Fruit fly (Drosophila melanogaster) whole organism, embryonic: Measurements from ENCODE around the gene usp.

Source experiments
- Bgb ChIP-seq: fragments of 200-800 bp; sonication (Bioruptor generic); IDR thresholded peaks from 2 replicates; pipeline ENCODE4 v1.3.6; 2022; ENCODE audit warnings: missing biosample characterization, missing genetic modification characterization; ENCODE audit not compliant: partially characterized antibody
- CG10366 ChIP-seq: fragments of 200-800 bp; sonication (Bioruptor generic); IDR thresholded peaks from 2 replicates; pipeline ENCODE4 v1.3.6; 2022; ENCODE audit warnings: missing biosample characterization, missing genetic modification characterization
- CG12219 ChIP-seq: fragments of 200-800 bp; sonication (Bioruptor generic); optimal IDR thresholded peaks from 3 replicates; lab custom pipeline; 2018; ENCODE audit warnings: missing biosample characterization, mild to moderate bottlenecking, missing genetic modification characterization
- CG13424 ChIP-seq: fragments of 200-800 bp; sonication (Bioruptor generic); optimal IDR thresholded peaks from 2 replicates; lab custom pipeline; 2019; ENCODE audit warnings: missing biosample characterization, mild to moderate bottlenecking, missing genetic modification characterization, moderate library complexity
- CG14441 ChIP-seq: fragments of 200-800 bp; sonication (Bioruptor generic); IDR thresholded peaks from 2 replicates; pipeline ENCODE4 v1.3.6; 2022; ENCODE audit warnings: missing biosample characterization, missing genetic modification characterization
- CG14965 ChIP-seq: fragments of 200-800 bp; sonication (Bioruptor generic); optimal IDR thresholded peaks from 2 replicates; lab custom pipeline; 2016; ENCODE audit warnings: missing biosample characterization, missing genetic modification characterization, borderline replicate concordance
- CG15514 ChIP-seq: fragments of 200-800 bp; sonication (Bioruptor generic); optimal IDR thresholded peaks from 3 replicates; lab custom pipeline; 2017; ENCODE audit warnings: missing biosample characterization, missing genetic modification characterization, mild to moderate bottlenecking, moderate library complexity, missing genetic modification reagents
- CG17186 ChIP-seq: fragments of 200-800 bp; sonication (Bioruptor generic); optimal IDR thresholded peaks from 3 replicates; lab custom pipeline; 2017; ENCODE audit warnings: missing biosample characterization, missing genetic modification reagents, missing genetic modification characterization
- CG17361 ChIP-seq: fragments of 200-800 bp; sonication (Bioruptor generic); IDR thresholded peaks from 3 replicates; pipeline ENCODE4 v1.3.6; 2022; ENCODE audit warnings: missing biosample characterization, missing genetic modification characterization
- CG3065 ChIP-seq: fragments of 200-800 bp; sonication (Bioruptor generic); optimal IDR thresholded peaks from 2 replicates; lab custom pipeline; 2016; ENCODE audit warnings: missing biosample characterization, missing genetic modification characterization
- CG32532 ChIP-seq: fragments of 200-800 bp; sonication (Bioruptor generic); IDR thresholded peaks from 2 replicates; pipeline ENCODE4 v1.3.6; 2022; ENCODE audit warnings: missing biosample characterization, missing genetic modification characterization
- CG3995 ChIP-seq: fragments of 200-800 bp; sonication (Bioruptor generic); optimal IDR thresholded peaks from 3 replicates; lab custom pipeline; 2016; ENCODE audit warnings: missing biosample characterization, missing genetic modification characterization
- CG43689 ChIP-seq: fragments of 200-800 bp; sonication (Bioruptor generic); IDR thresholded peaks from 2 replicates; pipeline ENCODE4 v1.3.6; 2022; ENCODE audit warnings: missing biosample characterization, missing genetic modification characterization
- CG6272 ChIP-seq: fragments of 200-800 bp; sonication (Bioruptor generic); IDR thresholded peaks from 2 replicates; pipeline ENCODE4 v1.3.6; 2022; ENCODE audit warnings: missing biosample characterization, missing genetic modification characterization
- CG8089 ChIP-seq: fragments of 200-800 bp; sonication (Bioruptor generic); optimal IDR thresholded peaks from 3 replicates; lab custom pipeline; 2016; ENCODE audit warnings: missing biosample characterization, missing genetic modification characterization
- CG8359 ChIP-seq: fragments of 200-800 bp; sonication (Bioruptor generic); optimal IDR thresholded peaks from 2 replicates; lab custom pipeline; 2017; ENCODE audit warnings: missing biosample characterization, mild to moderate bottlenecking, missing genetic modification characterization, borderline replicate concordance
- Deaf1 ChIP-seq: fragments of 200-800 bp; optimal IDR thresholded peaks from 3 replicates; lab custom pipeline; 2019; ENCODE audit warnings: missing biosample characterization, mild to moderate bottlenecking, missing genetic modification characterization, moderate library complexity
- Dek ChIP-seq: fragments of 200-800 bp; sonication (Bioruptor generic); optimal IDR thresholded peaks from 3 replicates; lab custom pipeline; 2019; ENCODE audit warnings: missing biosample characterization, mild to moderate bottlenecking, missing genetic modification characterization, moderate library complexity
- Doc3 ChIP-seq: fragments of 200-800 bp; sonication (Bioruptor generic); IDR thresholded peaks from 3 replicates; pipeline ENCODE4 v1.3.6; 2022; ENCODE audit warnings: missing biosample characterization, missing genetic modification characterization; ENCODE audit not compliant: partially characterized antibody
- Dp ChIP-seq: fragments of 200-800 bp; sonication (Bioruptor generic); optimal IDR thresholded peaks from 2 replicates; lab custom pipeline; 2018; ENCODE audit warnings: missing biosample characterization, mild to moderate bottlenecking, missing genetic modification characterization, moderate library complexity
- E2f1 ChIP-seq: fragments of 200-800 bp; sonication (Bioruptor generic); IDR thresholded peaks from 2 replicates; pipeline ENCODE4 v1.3.6; 2022; ENCODE audit warnings: missing biosample characterization, missing genetic modification characterization
- E2f2 ChIP-seq: fragments of 200-800 bp; sonication (Bioruptor generic); IDR thresholded peaks from 2 replicates; pipeline ENCODE4 v1.3.6; 2022; ENCODE audit warnings: missing biosample characterization, missing genetic modification characterization
- ERR ChIP-seq: fragments of 200-800 bp; sonication (Bioruptor generic); optimal IDR thresholded peaks from 2 replicates; lab custom pipeline; 2016; ENCODE audit warnings: missing biosample characterization, missing genetic modification characterization
- Ets97D ChIP-seq: fragments of 200-800 bp; sonication (Bioruptor generic); optimal IDR thresholded peaks from 3 replicates; lab custom pipeline; 2016; ENCODE audit warnings: missing biosample characterization, missing genetic modification characterization
- Fer3 ChIP-seq: fragments of 200-800 bp; sonication (Bioruptor generic); optimal IDR thresholded peaks from 2 replicates; lab custom pipeline; 2018; ENCODE audit warnings: missing biosample characterization, mild to moderate bottlenecking, missing genetic modification characterization, moderate library complexity
- HLH3B ChIP-seq: fragments of 200-800 bp; sonication (Bioruptor generic); IDR thresholded peaks from 2 replicates; pipeline ENCODE4 v1.3.6; 2022; ENCODE audit warnings: missing biosample characterization, missing genetic modification characterization
- Hsf ChIP-seq: fragments of 200-800 bp; sonication (Bioruptor generic); optimal IDR thresholded peaks from 3 replicates; lab custom pipeline; 2016; ENCODE audit warnings: missing biosample characterization, missing genetic modification characterization
- Lim3 ChIP-seq: fragments of 200-800 bp; sonication (Bioruptor generic); IDR thresholded peaks from 2 replicates; pipeline ENCODE4 v1.3.6; 2022; ENCODE audit warnings: missing biosample characterization, missing genetic modification characterization
- MBD-R2 ChIP-seq: fragments of 200-800 bp; sonication (Bioruptor generic); IDR thresholded peaks from 2 replicates; pipeline ENCODE4 v1.3.6; 2022; ENCODE audit warnings: missing biosample characterization, missing genetic modification characterization
- Med ChIP-seq: fragments of 200-800 bp; sonication (Bioruptor generic); peaks from one replicate; lab custom pipeline; 2016; ENCODE audit warnings: missing biosample characterization, missing genetic modification characterization, mild to moderate bottlenecking, inconsistent platforms, moderate library complexity
- Nf-YA ChIP-seq: fragments of 200-800 bp; sonication (Bioruptor generic); IDR thresholded peaks from 2 replicates; pipeline ENCODE4 v1.3.6; 2022; ENCODE audit warnings: missing biosample characterization, missing genetic modification characterization
- Rx ChIP-seq: fragments of 200-800 bp; sonication (Bioruptor generic); IDR thresholded peaks from 2 replicates; pipeline ENCODE4 v1.3.6; 2022; ENCODE audit warnings: missing biosample characterization, missing genetic modification characterization
- Usf ChIP-seq: fragments of 200-800 bp; sonication (Bioruptor generic); optimal IDR thresholded peaks from 2 replicates; lab custom pipeline; 2017; ENCODE audit warnings: missing genotype, missing biosample characterization, missing genetic modification characterization
- ab ChIP-seq: fragments of 200-800 bp; sonication (Bioruptor generic); optimal IDR thresholded peaks from 2 replicates; lab custom pipeline; 2016; ENCODE audit warnings: missing biosample characterization, missing genetic modification characterization
- chm ChIP-seq: fragments of 200-800 bp; sonication (Bioruptor generic); IDR thresholded peaks from 2 replicates; pipeline ENCODE4 v1.3.6; 2022; ENCODE audit warnings: missing biosample characterization, missing genetic modification characterization
- crc ChIP-seq: fragments of 200-800 bp; sonication (Bioruptor generic); optimal IDR thresholded peaks from 2 replicates; lab custom pipeline; 2016; ENCODE audit warnings: missing biosample characterization, missing genetic modification characterization
- crol ChIP-seq: fragments of 200-800 bp; sonication (Bioruptor generic); IDR thresholded peaks from 2 replicates; pipeline ENCODE4 v1.3.6; 2022; ENCODE audit warnings: missing biosample characterization, missing genetic modification characterization
- en ChIP-seq: fragments of 200-800 bp; sonication (Bioruptor generic); optimal IDR thresholded peaks from 2 replicates; lab custom pipeline; 2016; ENCODE audit warnings: missing biosample characterization, missing genetic modification characterization
- ewg ChIP-seq: fragments of 200-800 bp; sonication (Bioruptor generic); optimal IDR thresholded peaks from 3 replicates; lab custom pipeline; 2017; ENCODE audit warnings: mild to moderate bottlenecking, missing biosample characterization, missing genetic modification reagents, missing genetic modification characterization
- eyg ChIP-seq: fragments of 200-800 bp; sonication (Bioruptor generic); optimal IDR thresholded peaks from 3 replicates; lab custom pipeline; 2016; ENCODE audit warnings: missing biosample characterization, missing genetic modification characterization
- fru ChIP-seq: fragments of >200 bp; optimal IDR thresholded peaks from 2 replicates; lab custom pipeline; 2017
- her ChIP-seq: fragments of 200-800 bp; sonication (Bioruptor generic); optimal IDR thresholded peaks from 2 replicates; lab custom pipeline; 2016; ENCODE audit warnings: missing biosample characterization, missing genetic modification characterization
- lov ChIP-seq, 2 experiments: fragments of 200-800 bp in 1 of 2; fragments of >200 bp in 1 of 2; sonication (Bioruptor generic) in 1 of 2; IDR thresholded peaks in 1 of 2; optimal IDR thresholded peaks in 1 of 2; 2 replicates in 1 of 2; 3 replicates in 1 of 2; pipeline versions ENCODE4 v1.3.6 to Lab custom; 2017 to 2022; ENCODE audit warnings: missing biosample characterization in 1 of 2, missing genetic modification characterization in 1 of 2
- pzg ChIP-seq: fragments of 200-800 bp; sonication (Bioruptor generic); optimal IDR thresholded peaks from 3 replicates; lab custom pipeline; 2018; ENCODE audit warnings: missing biosample characterization, mild to moderate bottlenecking, missing genetic modification characterization, moderate library complexity
- row ChIP-seq: fragments of 200-800 bp; sonication (Bioruptor generic); IDR thresholded peaks from 3 replicates; pipeline ENCODE4 v1.3.6; 2022; ENCODE audit warnings: missing biosample characterization, missing genetic modification characterization
- sc ChIP-seq, 3 experiments: fragments of >200 bp in 2 of 3; fragments of 200-800 bp in 1 of 3; sonication (Bioruptor generic) in 1 of 3; optimal IDR thresholded peaks; 2 replicates in 2 of 3; 3 replicates in 1 of 3; lab custom pipeline; 2017; ENCODE audit warnings: mild to moderate bottlenecking in 1 of 3, missing biosample characterization in 1 of 3, missing genetic modification characterization in 1 of 3, missing genetic modification reagents in 1 of 3
- seq ChIP-seq: fragments of 200-800 bp; sonication (Bioruptor generic); IDR thresholded peaks from 2 replicates; pipeline ENCODE4 v1.3.6; 2022; ENCODE audit warnings: missing biosample characterization, missing genetic modification characterization
- sna ChIP-seq: fragments of 200-800 bp; sonication (Bioruptor generic); IDR thresholded peaks from 2 replicates; pipeline ENCODE4 v1.3.6; 2022; ENCODE audit warnings: missing biosample characterization, missing genetic modification characterization; ENCODE audit not compliant: partially characterized antibody
- sr ChIP-seq: fragments of 200-800 bp; sonication (Bioruptor generic); IDR thresholded peaks from 3 replicates; pipeline ENCODE4 v1.3.6; 2022; ENCODE audit warnings: missing biosample characterization, missing genetic modification characterization
- wek ChIP-seq: fragments of 200-800 bp; sonication (Bioruptor generic); optimal IDR thresholded peaks from 3 replicates; lab custom pipeline; 2018; ENCODE audit warnings: missing biosample characterization, mild to moderate bottlenecking, missing genetic modification characterization, moderate library complexity

usp gene

dm6 chrX:2065073-2065472 is 23.0 kb upstream of the usp start, which contains the start of gene CG4281 (continued):
- no peak; the same call in 1 of the 2 replicates for TF ChIP-seq MBD-R2 (GFP tag; lab: Robert Waterston, UW)
- no peak for TF ChIP-seq sr
- no peak for TF ChIP-seq CG13424 (tag; lab: Kevin White, UChicago)
- TF ChIP-seq CG15514 (GFP tag; lab: Kevin White, UChicago): peak; percentile 63
- no peak for TF ChIP-seq CG8089
- TF ChIP-seq Hsf (GFP tag; lab: Kevin White, UChicago): peak; percentile 12
- no peak for TF ChIP-seq CG43689 (GFP tag; lab: Robert Waterston, UW)
- TF ChIP-seq CG17186 (GFP tag; lab: Kevin White, UChicago): peak; percentile 1
- TF ChIP-seq row (GFP tag; lab: Robert Waterston, UW): peak; percentile 64
- no peak for TF ChIP-seq CG10366 (GFP tag; lab: Robert Waterston, UW)
- peak; percentile 93 for TF ChIP-seq Bgb (GFP tag; lab: Robert Waterston, UW)
- no peak for TF ChIP-seq Lim3 (GFP tag; lab: Robert Waterston, UW)
- TF ChIP-seq CG17361 (GFP tag; lab: Robert Waterston, UW): 0 out of 3 replicates have a peak, but pooled peaks have one; percentile 18
- TF ChIP-seq Doc3 (GFP tag; lab: Robert Waterston, UW): peak; percentile 95
- TF ChIP-seq Ets97D: peak; percentile 15
- no peak for TF ChIP-seq ab (GFP tag; lab: Kevin White, UChicago)
- no peak for TF ChIP-seq CG6272 (GFP tag; lab: Robert Waterston, UW)
- peak; percentile 36 for TF ChIP-seq CG3995 (GFP tag; lab: Kevin White, UChicago)

DNA sequence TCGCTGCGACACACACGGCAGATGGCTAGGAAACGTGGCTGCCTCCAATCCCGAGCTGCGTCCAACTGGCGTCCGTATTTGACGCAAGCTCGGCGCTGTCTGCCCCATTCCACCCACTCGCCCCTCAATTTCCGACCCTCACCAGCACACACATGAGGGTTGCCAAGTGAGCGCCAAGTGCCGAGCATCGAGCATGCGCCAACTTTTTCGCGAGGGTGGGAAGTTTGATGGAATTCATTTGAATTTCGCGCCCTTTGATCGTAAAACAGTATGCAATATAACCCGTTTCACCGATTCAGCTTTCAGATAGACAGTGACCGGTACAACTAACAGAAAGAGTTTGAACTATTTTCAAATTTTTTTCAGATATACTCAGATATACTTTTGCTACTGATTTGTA is 19.7 kb upstream of the usp start, which contains the start of gene Sik2:
TSS of gene Sik2 (minus strand) at position 67 of the 400 bp plus-strand sequence.
- TF ChIP-seq Med (GFP tag; lab: Kevin White, UChicago): peak; percentile 63
- no peak for TF ChIP-seq wek (GFP tag; lab: Kevin White, UChicago)
- TF ChIP-seq Deaf1 (tag; lab: Kevin White, UChicago): peak; percentile 18
- 0 out of 3 replicates have a peak, but pooled peaks have one; percentile 19 for TF ChIP-seq sr
- TF ChIP-seq her (GFP tag; lab: Kevin White, UChicago): no peak
- TF ChIP-seq sc (optimal IDR thresholded peaks at IDR 0.05; lab: Kevin White, UChicago): no peak
- TF ChIP-seq sc (GFP tag; optimal IDR thresholded peaks at IDR 0.05; lab: Kevin White, UChicago): no peak
- TF ChIP-seq Fer3 (tag; lab: Kevin White, UChicago): no peak
- TF ChIP-seq lov (optimal IDR thresholded peaks at IDR 0.05; lab: Kevin White, UChicago): no peak
- no peak for TF ChIP-seq lov (GFP tag; IDR thresholded peaks at IDR 0.05; lab: Robert Waterston, UW)
- no peak for TF ChIP-seq fru (lab: Kevin White, UChicago)
- peak; percentile 88 for TF ChIP-seq ewg (GFP tag; lab: Kevin White, UChicago)
- TF ChIP-seq seq (GFP tag; lab: Robert Waterston, UW): no peak
- peak; percentile 25 for TF ChIP-seq pzg
- no peak for TF ChIP-seq sna (GFP tag; lab: Robert Waterston, UW)
- TF ChIP-seq ERR: no peak
- TF ChIP-seq Nf-YA (GFP tag; lab: Robert Waterston, UW): no peak
- no peak for TF ChIP-seq CG12219 (GFP tag; lab: Kevin White, UChicago)
- TF ChIP-seq en (GFP tag; lab: Kevin White, UChicago): no peak
- TF ChIP-seq E2f2: peak; percentile 66
- TF ChIP-seq Usf (GFP tag; lab: Kevin White, UChicago): no peak
- TF ChIP-seq E2f1 (GFP tag; lab: Robert Waterston, UW): no peak
- TF ChIP-seq Dek: no peak
- peak; percentile 48 for TF ChIP-seq Dp (GFP tag; lab: Kevin White, UChicago)
- no peak for TF ChIP-seq Rx (GFP tag; lab: Robert Waterston, UW)
- no peak for TF ChIP-seq eyg (GFP tag; lab: Kevin White, UChicago)
- TF ChIP-seq crc (GFP tag; lab: Kevin White, UChicago): no peak
- TF ChIP-seq CG14965: no peak
- TF ChIP-seq CG14441: no peak
- TF ChIP-seq HLH3B (GFP tag; lab: Robert Waterston, UW): no peak
- no peak for TF ChIP-seq CG8359 (GFP tag; lab: Kevin White, UChicago)
- TF ChIP-seq crol (GFP tag; lab: Robert Waterston, UW): 0 out of 2 replicates have a peak, but pooled peaks have one; percentile 41
- peak; percentile 17; the same call in 1 of the 2 replicates for TF ChIP-seq CG32532 (GFP tag; lab: Robert Waterston, UW)
- TF ChIP-seq chm (GFP tag; lab: Robert Waterston, UW): no peak
- no peak for TF ChIP-seq CG3065 (GFP tag; lab: Kevin White, UChicago)
